Worm (Caenorhabditis elegans): ENCODE results near the gene sid-1.

ce11 chrV:5084957-5085465 lies 34.8 kb upstream of the sid-1 start, which contains the start of gene Y58A7A.4:
- TF ChIP-seq flt-1 (GFP tag; IDR thresholded peaks at IDR 0.05) (no peak), ztf-29 (GFP tag; IDR thresholded peaks at IDR 0.05) (no peak), med-1 (GFP tag; optimal IDR thresholded peaks at IDR 0.05; ENCODE audit: insufficient read depth) (no peak), tab-1 (GFP tag; IDR thresholded peaks at IDR 0.05) (no peak)

All from whole organism, midembryonic.